Fruit fly (Drosophila melanogaster): ENCODE data around the gene Spag1.

Gene Spag1

DNA sequence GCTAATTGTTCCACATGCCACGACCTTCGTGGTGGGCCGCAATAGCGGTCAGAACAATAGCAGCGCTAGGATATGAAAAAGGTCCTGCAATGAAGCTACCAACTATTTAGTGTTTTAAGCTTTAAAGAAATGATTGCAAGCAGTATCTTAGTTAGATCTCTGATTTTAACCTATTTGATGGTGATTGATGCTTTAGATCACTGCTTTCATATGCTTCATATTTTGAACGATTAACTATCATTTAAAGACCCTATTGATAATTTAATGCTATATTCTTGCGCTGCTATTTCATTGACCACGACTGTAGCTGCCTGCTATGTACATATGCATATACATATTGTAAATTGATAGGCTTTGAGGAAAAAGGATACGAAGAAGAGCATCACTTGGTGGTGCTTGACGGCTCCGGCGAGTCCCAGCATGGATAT lies 16.1 kb downstream of the Spag1 start (continued):
- TF ChIP-seq Nf-YB (GFP tag; optimal IDR thresholded peaks at IDR 0.05) (no peak), CG10979 (tag; optimal IDR thresholded peaks at IDR 0.05) (peak; percentile 50), CG1603 (tag; optimal IDR thresholded peaks at IDR 0.05) (peak; percentile 65), kni (GFP tag; optimal IDR thresholded peaks at IDR 0.05) (no peak), danr (GFP tag; IDR thresholded peaks at IDR 0.05) (peak; percentile 63), cato (GFP tag; optimal IDR thresholded peaks at IDR 0.05; ENCODE audit: borderline replicate concordance) (no peak), oc (tag; optimal IDR thresholded peaks at IDR 0.05) (no peak), ERR (GFP tag; optimal IDR thresholded peaks at IDR 0.05) (peak; percentile 60), zfh1 (GFP tag; IDR thresholded peaks at IDR 0.05) (peak; percentile 59; the same call in 1 of the 3 replicates), CG10321 (GFP tag; IDR thresholded peaks at IDR 0.05) (no peak), CG8944 (GFP tag; optimal IDR thresholded peaks at IDR 0.05) (peak; percentile 52), luna (GFP tag; optimal IDR thresholded peaks at IDR 0.05) (peak; percentile 30), CG11093 (GFP tag; IDR thresholded peaks at IDR 0.05) (peak; percentile 56; the same call in 1 of the 3 replicates), ttk (GFP tag; IDR thresholded peaks at IDR 0.05) (peak; percentile 14; the same call in 1 of the 2 replicates), run (tag; optimal IDR thresholded peaks at IDR 0.05) (peak; percentile 29), Pdp1 (GFP tag; optimal IDR thresholded peaks at IDR 0.05) (peak; percentile 41 to 82), CG6654 (GFP tag; optimal IDR thresholded peaks at IDR 0.05) (peak; percentile 46), CG2202 (tag; optimal IDR thresholded peaks at IDR 0.05) (no peak), Dip3 (GFP tag; optimal IDR thresholded peaks at IDR 0.05) (peak; percentile 41), Eip74EF (GFP tag; optimal IDR thresholded peaks at IDR 0.05) (peak in 1 of 2 experiments; percentile 68), prd (optimal IDR thresholded peaks at IDR 0.05) (no peak), prd (GFP tag; IDR thresholded peaks at IDR 0.05) (peak; percentile 74), onecut (GFP tag; IDR thresholded peaks at IDR 0.05) (peak; percentile 53), hkb (optimal IDR thresholded peaks at IDR 0.05) (no peak), hkb (GFP tag; IDR thresholded peaks at IDR 0.05) (peak; percentile 56; the same call in 1 of the 2 replicates), HLH54F (GFP tag; optimal IDR thresholded peaks at IDR 0.05) (no peak), Neu2 (GFP tag; optimal IDR thresholded peaks at IDR 0.05; ENCODE audit: borderline replicate concordance) (peak; percentile 53), gt (GFP tag; IDR thresholded peaks at IDR 0.05) (no peak), Ssrp (tag; optimal IDR thresholded peaks at IDR 0.05) (no peak), CG2678 (tag; optimal IDR thresholded peaks at IDR 0.05) (peak; percentile 49), Spps (tag; optimal IDR thresholded peaks at IDR 0.05) (peak; percentile 73), CG17385 (GFP tag; optimal IDR thresholded peaks at IDR 0.05) (peak; percentile 33), sug (tag; optimal IDR thresholded peaks at IDR 0.05) (peak; percentile 40), HLH3B (GFP tag; IDR thresholded peaks at IDR 0.05) (peak; percentile 63), mam (GFP tag; optimal IDR thresholded peaks at IDR 0.05) (peak; percentile 68), CG12071 (GFP tag; optimal IDR thresholded peaks at IDR 0.05) (peak; percentile 84), H2.0 (GFP tag; IDR thresholded peaks at IDR 0.05) (no peak), phol (tag; optimal IDR thresholded peaks at IDR 0.05) (peak; percentile 81), CTCF (GFP tag; optimal IDR thresholded peaks at IDR 0.05) (peak; percentile 35), CG34376 (GFP tag; optimal IDR thresholded peaks at IDR 0.05) (no peak), emc (GFP tag; optimal IDR thresholded peaks at IDR 0.05) (peak; percentile 2), CG31224 (GFP tag; IDR thresholded peaks at IDR 0.05) (peak; percentile 26; the same call in 1 of the 2 replicates), gcm (GFP tag; optimal IDR thresholded peaks at IDR 0.05) (peak; percentile 46), CG1233 (GFP tag; optimal IDR thresholded peaks at IDR 0.05) (peak; percentile 78), cad (GFP tag; optimal IDR thresholded peaks at IDR 0.05) (no peak), CG12104 (GFP tag; optimal IDR thresholded peaks at IDR 0.05) (peak; percentile 79), fd64A (GFP tag; optimal IDR thresholded peaks at IDR 0.05) (peak; percentile 70), Blimp-1 (GFP tag; optimal IDR thresholded peaks at IDR 0.05) (peak; percentile 75), slp2 (GFP tag; optimal IDR thresholded peaks at IDR 0.05) (no peak), mirr (GFP tag; optimal IDR thresholded peaks at IDR 0.05) (peak; percentile 24), amos (GFP tag; IDR thresholded peaks at IDR 0.05; ENCODE audit: partially characterized antibody) (no peak)
